Fruit fly (Drosophila melanogaster) whole organism, embryonic: ENCODE data around the gene CG31381.

Experiments used
- Aef1 ChIP-seq: fragments of 200-800 bp; sonication (Bioruptor generic); IDR thresholded peaks from 3 replicates; pipeline ENCODE4 v1.3.6; 2022; ENCODE audit warnings: missing biosample characterization, missing genetic modification characterization
- Atf3 ChIP-seq: fragments of 200-800 bp; sonication (Bioruptor generic); optimal IDR thresholded peaks from 3 replicates; lab custom pipeline; 2016; ENCODE audit warnings: missing biosample characterization, missing genetic modification characterization
- CG10267 ChIP-seq: fragments of 200-800 bp; sonication (Bioruptor generic); optimal IDR thresholded peaks from 2 replicates; lab custom pipeline; 2018; ENCODE audit warnings: missing biosample characterization, mild to moderate bottlenecking, missing genetic modification characterization, moderate library complexity
- CG10654 ChIP-seq: fragments of 200-800 bp; sonication (Bioruptor generic); optimal IDR thresholded peaks from 2 replicates; lab custom pipeline; 2016; ENCODE audit warnings: missing biosample characterization, missing genetic modification characterization
- CG12155 ChIP-seq: fragments of 200-800 bp; sonication (Bioruptor generic); optimal IDR thresholded peaks from 3 replicates; lab custom pipeline; 2016; ENCODE audit warnings: missing biosample characterization, missing genetic modification characterization
- CG12299 ChIP-seq: fragments of 200-800 bp; sonication (Bioruptor generic); optimal IDR thresholded peaks from 2 replicates; lab custom pipeline; 2018; ENCODE audit warnings: missing biosample characterization, mild to moderate bottlenecking, missing genetic modification characterization
- CG12391 ChIP-seq: fragments of 200-800 bp; sonication (Bioruptor generic); optimal IDR thresholded peaks from 3 replicates; lab custom pipeline; 2018; ENCODE audit warnings: missing biosample characterization, mild to moderate bottlenecking, missing genetic modification characterization, moderate library complexity
- CG13296 ChIP-seq: fragments of 200-800 bp; sonication (Bioruptor generic); optimal IDR thresholded peaks from 3 replicates; lab custom pipeline; 2018; ENCODE audit warnings: missing biosample characterization, mild to moderate bottlenecking, missing genetic modification characterization
- CG13424 ChIP-seq: fragments of 200-800 bp; sonication (Bioruptor generic); optimal IDR thresholded peaks from 2 replicates; lab custom pipeline; 2019; ENCODE audit warnings: missing biosample characterization, mild to moderate bottlenecking, missing genetic modification characterization, moderate library complexity
- CG14014 ChIP-seq: fragments of 200-800 bp; sonication (Bioruptor generic); IDR thresholded peaks from 2 replicates; pipeline ENCODE4 v1.3.6; 2022; ENCODE audit warnings: missing biosample characterization, missing genetic modification characterization
- CG14441 ChIP-seq: fragments of 200-800 bp; sonication (Bioruptor generic); IDR thresholded peaks from 2 replicates; pipeline ENCODE4 v1.3.6; 2022; ENCODE audit warnings: missing biosample characterization, missing genetic modification characterization
- CG14710 ChIP-seq: fragments of 200-800 bp; sonication (Bioruptor generic); optimal IDR thresholded peaks from 3 replicates; lab custom pipeline; 2019; ENCODE audit warnings: missing biosample characterization, mild to moderate bottlenecking, missing genetic modification characterization, moderate library complexity
- CG14860 ChIP-seq: fragments of 200-800 bp; sonication (Bioruptor generic); IDR thresholded peaks from 3 replicates; pipeline ENCODE4 v1.3.6; 2022; ENCODE audit warnings: missing biosample characterization, missing genetic modification characterization; ENCODE audit not compliant: partially characterized antibody
- CG16813 ChIP-seq: fragments of 200-800 bp; sonication (Bioruptor generic); IDR thresholded peaks from 3 replicates; pipeline ENCODE4 v1.3.6; 2022; ENCODE audit warnings: missing biosample characterization, missing genetic modification characterization; ENCODE audit not compliant: partially characterized antibody
- CG1792 ChIP-seq: fragments of 200-800 bp; sonication (Bioruptor generic); optimal IDR thresholded peaks from 2 replicates; lab custom pipeline; 2016; ENCODE audit warnings: missing biosample characterization, missing genetic modification characterization
- CG2120 ChIP-seq: fragments of 200-800 bp; sonication (Bioruptor generic); optimal IDR thresholded peaks from 3 replicates; lab custom pipeline; 2016; ENCODE audit warnings: missing biosample characterization, missing genetic modification characterization
- CG2202 ChIP-seq: fragments of 200-800 bp; sonication (Bioruptor generic); optimal IDR thresholded peaks from 2 replicates; lab custom pipeline; 2018; ENCODE audit warnings: missing biosample characterization, mild to moderate bottlenecking, missing genetic modification characterization
- CG30020 ChIP-seq: fragments of 200-800 bp; optimal IDR thresholded peaks from 2 replicates; lab custom pipeline; 2019; ENCODE audit warnings: missing biosample characterization, mild to moderate bottlenecking, missing genetic modification characterization, moderate library complexity
- CG34376 ChIP-seq: fragments of 200-800 bp; sonication (Bioruptor generic); optimal IDR thresholded peaks from 2 replicates; lab custom pipeline; 2018; ENCODE audit warnings: missing biosample characterization, mild to moderate bottlenecking, missing genetic modification characterization
- CG3847 ChIP-seq: fragments of 200-800 bp; sonication (Bioruptor generic); IDR thresholded peaks from 2 replicates; pipeline ENCODE4 v1.3.6; 2022; ENCODE audit warnings: missing biosample characterization, missing genetic modification characterization
- CG4360 ChIP-seq: fragments of 200-800 bp; sonication (Bioruptor generic); IDR thresholded peaks from 2 replicates; pipeline ENCODE4 v1.3.6; 2022; ENCODE audit warnings: missing biosample characterization, missing genetic modification characterization
- CG4730 ChIP-seq: fragments of 200-800 bp; sonication (Bioruptor generic); IDR thresholded peaks from 2 replicates; pipeline ENCODE4 v1.3.6; 2022; ENCODE audit warnings: missing biosample characterization, missing genetic modification characterization
- CG4820 ChIP-seq: fragments of 200-800 bp; sonication (Bioruptor generic); optimal IDR thresholded peaks from 3 replicates; lab custom pipeline; 2016; ENCODE audit warnings: missing biosample characterization, missing genetic modification characterization
- CG6254 ChIP-seq: fragments of 200-800 bp; sonication (Bioruptor generic); optimal IDR thresholded peaks from 3 replicates; lab custom pipeline; 2017; ENCODE audit warnings: mild to moderate bottlenecking, missing biosample characterization, missing genetic modification reagents, missing genetic modification characterization
- CG6854 ChIP-seq: fragments of 200-800 bp; sonication (Bioruptor generic); optimal IDR thresholded peaks from 3 replicates; lab custom pipeline; 2017; ENCODE audit warnings: missing biosample characterization, mild to moderate bottlenecking, missing genetic modification characterization
- CG7271 ChIP-seq: fragments of 200-800 bp; sonication (Bioruptor generic); optimal IDR thresholded peaks from 2 replicates; lab custom pipeline; 2018; ENCODE audit warnings: missing biosample characterization, mild to moderate bottlenecking, missing genetic modification characterization, moderate library complexity
- CG9437 ChIP-seq: fragments of 200-800 bp; sonication (Bioruptor generic); optimal IDR thresholded peaks from 2 replicates; lab custom pipeline; 2018; ENCODE audit warnings: missing biosample characterization, mild to moderate bottlenecking, missing genetic modification characterization
- Chrac-16 ChIP-seq: fragments of 200-800 bp; sonication (Bioruptor generic); optimal IDR thresholded peaks from 3 replicates; lab custom pipeline; 2016; ENCODE audit warnings: missing biosample characterization, missing genetic modification characterization
- CoRest ChIP-seq: fragments of 200-800 bp; sonication (Bioruptor generic); optimal IDR thresholded peaks from 3 replicates; lab custom pipeline; 2018; ENCODE audit warnings: missing biosample characterization, mild to moderate bottlenecking, missing genetic modification characterization, moderate library complexity
- Ets65A ChIP-seq: fragments of 200-800 bp; sonication (Bioruptor generic); peaks from one replicate; lab custom pipeline; 2016; ENCODE audit warnings: missing biosample characterization, missing genetic modification characterization
- Fer3 ChIP-seq: fragments of 200-800 bp; sonication (Bioruptor generic); optimal IDR thresholded peaks from 2 replicates; lab custom pipeline; 2018; ENCODE audit warnings: missing biosample characterization, mild to moderate bottlenecking, missing genetic modification characterization, moderate library complexity
- HLH54F ChIP-seq: fragments of 200-800 bp; sonication (Bioruptor generic); optimal IDR thresholded peaks from 3 replicates; lab custom pipeline; 2016; ENCODE audit warnings: missing biosample characterization, missing genetic modification characterization
- Hmr ChIP-seq: fragments of 200-800 bp; sonication (Bioruptor generic); optimal IDR thresholded peaks from 3 replicates; lab custom pipeline; 2017; ENCODE audit warnings: mild to moderate bottlenecking, missing biosample characterization, missing genetic modification reagents, missing genetic modification characterization
- Hmx ChIP-seq: fragments of 200-800 bp; sonication (Bioruptor generic); optimal IDR thresholded peaks from 2 replicates; lab custom pipeline; 2016; ENCODE audit warnings: missing biosample characterization, missing genetic modification characterization
- Ptx1 ChIP-seq: fragments of 200-800 bp; sonication (Bioruptor generic); IDR thresholded peaks from 2 replicates; pipeline ENCODE4 v1.3.6; 2022; ENCODE audit warnings: missing biosample characterization, missing genetic modification characterization
- Xrp1 ChIP-seq: fragments of 200-800 bp; sonication (Bioruptor generic); IDR thresholded peaks from 2 replicates; pipeline ENCODE4 v1.3.6; 2022; ENCODE audit warnings: missing biosample characterization, missing genetic modification characterization
- YL-1 ChIP-seq: fragments of 200-800 bp; sonication (Bioruptor generic); optimal IDR thresholded peaks from 3 replicates; lab custom pipeline; 2017; ENCODE audit warnings: missing biosample characterization, mild to moderate bottlenecking, missing genetic modification characterization
- ara ChIP-seq: fragments of 200-800 bp; sonication (Bioruptor generic); IDR thresholded peaks from 2 replicates; pipeline ENCODE4 v1.3.6; 2022; ENCODE audit warnings: missing biosample characterization, missing genetic modification characterization
- bcd ChIP-seq: fragments of 200-800 bp; sonication (Bioruptor generic); optimal IDR thresholded peaks from 2 replicates; lab custom pipeline; 2017; ENCODE audit warnings: missing biosample characterization, mild to moderate bottlenecking, missing genetic modification characterization
- chm ChIP-seq: fragments of 200-800 bp; sonication (Bioruptor generic); IDR thresholded peaks from 2 replicates; pipeline ENCODE4 v1.3.6; 2022; ENCODE audit warnings: missing biosample characterization, missing genetic modification characterization
- ewg ChIP-seq: fragments of 200-800 bp; sonication (Bioruptor generic); optimal IDR thresholded peaks from 3 replicates; lab custom pipeline; 2017; ENCODE audit warnings: mild to moderate bottlenecking, missing biosample characterization, missing genetic modification reagents, missing genetic modification characterization
- gcm ChIP-seq: fragments of 200-800 bp; sonication (Bioruptor generic); optimal IDR thresholded peaks from 2 replicates; lab custom pipeline; 2019; ENCODE audit warnings: missing biosample characterization, mild to moderate bottlenecking, missing genetic modification characterization, moderate library complexity
- gcm2 ChIP-seq: fragments of 200-800 bp; sonication (Bioruptor generic); optimal IDR thresholded peaks from 2 replicates; lab custom pipeline; 2016; ENCODE audit warnings: missing biosample characterization, missing genetic modification characterization
- ind ChIP-seq: fragments of 200-800 bp; sonication (Bioruptor generic); optimal IDR thresholded peaks from 3 replicates; lab custom pipeline; 2016; ENCODE audit warnings: missing biosample characterization, missing genetic modification characterization
- jing ChIP-seq: fragments of 200-800 bp; sonication (Bioruptor generic); optimal IDR thresholded peaks from 2 replicates; lab custom pipeline; 2018; ENCODE audit warnings: missing biosample characterization, mild to moderate bottlenecking, missing genetic modification characterization
- lbe ChIP-seq: fragments of 200-800 bp; sonication (Bioruptor generic); optimal IDR thresholded peaks from 2 replicates; lab custom pipeline; 2016; ENCODE audit warnings: missing biosample characterization, mild to moderate bottlenecking, missing genetic modification characterization
- pum ChIP-seq: fragments of 200-800 bp; sonication (Bioruptor generic); optimal IDR thresholded peaks from 2 replicates; lab custom pipeline; 2016; ENCODE audit warnings: missing biosample characterization, missing genetic modification characterization
- pzg ChIP-seq: fragments of 200-800 bp; sonication (Bioruptor generic); optimal IDR thresholded peaks from 3 replicates; lab custom pipeline; 2018; ENCODE audit warnings: missing biosample characterization, mild to moderate bottlenecking, missing genetic modification characterization, moderate library complexity
- row ChIP-seq: fragments of 200-800 bp; sonication (Bioruptor generic); IDR thresholded peaks from 3 replicates; pipeline ENCODE4 v1.3.6; 2022; ENCODE audit warnings: missing biosample characterization, missing genetic modification characterization
- slbo ChIP-seq: fragments of 200-800 bp; sonication (Bioruptor generic); IDR thresholded peaks from 2 replicates; pipeline ENCODE4 v1.3.6; 2022; ENCODE audit warnings: missing biosample characterization, missing genetic modification characterization
- zfh1 ChIP-seq: fragments of 200-800 bp; sonication (Bioruptor generic); IDR thresholded peaks from 3 replicates; pipeline ENCODE4 v1.3.6; 2022; ENCODE audit warnings: missing biosample characterization, missing genetic modification characterization

Gene CG31381

dm6 chr3R:24829887-24830351, 46.9 kb upstream of the CG31381 start, which contains the start of the genes Kaz and CG43273 (continued):
- TF ChIP-seq Ets65A (GFP tag; lab: Kevin White, UChicago) (peak; percentile 87), CG30020 (peak; percentile 68), chm (GFP tag; lab: Robert Waterston, UW) (peak; percentile 19; the same call in 1 of the 2 replicates), CG13424 (tag; lab: Kevin White, UChicago) (peak; percentile 77), CG14014 (GFP tag; lab: Robert Waterston, UW) (peak; percentile 60; the same call in 1 of the 2 replicates), CG14441 (no peak), lbe (GFP tag; lab: Kevin White, UChicago) (peak; percentile 32), CG16813 (GFP tag; lab: Robert Waterston, UW) (no peak), pum (GFP tag; lab: Kevin White, UChicago) (peak; percentile 0), gcm (GFP tag; lab: Kevin White, UChicago) (no peak), row (GFP tag; lab: Robert Waterston, UW) (peak; percentile 94), ind (GFP tag; lab: Kevin White, UChicago) (peak; percentile 56), CG34376 (GFP tag; lab: Kevin White, UChicago) (peak; percentile 14), CG4730 (no peak), CG14710 (tag; lab: Kevin White, UChicago) (peak; percentile 81), HLH54F (no peak), CG1792 (GFP tag; lab: Kevin White, UChicago) (no peak), Aef1 (GFP tag; lab: Robert Waterston, UW) (peak; percentile 12; the same call in 1 of the 3 replicates), Atf3 (GFP tag; lab: Kevin White, UChicago) (no peak), CG4820 (GFP tag; lab: Kevin White, UChicago) (peak; percentile 42), bcd (GFP tag; lab: Kevin White, UChicago) (peak; percentile 67), CG10267 (tag; lab: Kevin White, UChicago) (peak; percentile 68), CG12391 (peak; percentile 81), CoRest (tag; lab: Kevin White, UChicago) (peak; percentile 79), CG7271 (tag; lab: Kevin White, UChicago) (peak; percentile 2), CG12155 (GFP tag; lab: Kevin White, UChicago) (peak; percentile 61), CG14860 (no peak), CG3847 (GFP tag; lab: Robert Waterston, UW) (peak; percentile 75), Chrac-16 (GFP tag; lab: Kevin White, UChicago) (peak; percentile 59), slbo (GFP tag; lab: Robert Waterston, UW) (peak; percentile 71), CG13296 (GFP tag; lab: Kevin White, UChicago) (no peak), CG2120 (peak; percentile 67), CG6854 (GFP tag; lab: Kevin White, UChicago) (peak; percentile 11), Xrp1 (GFP tag; lab: Robert Waterston, UW) (peak; percentile 40; the same call in 1 of the 2 replicates), ara (GFP tag; lab: Robert Waterston, UW) (no peak), Hmr (peak; percentile 42), Hmx (no peak), Ptx1 (GFP tag; lab: Robert Waterston, UW) (peak; percentile 75), zfh1 (peak; percentile 34; the same call in 1 of the 3 replicates), Fer3 (no peak), ewg (GFP tag; lab: Kevin White, UChicago) (peak; percentile 54), CG2202 (tag; lab: Kevin White, UChicago) (peak; percentile 12), YL-1 (GFP tag; lab: Kevin White, UChicago) (peak; percentile 69), CG9437 (GFP tag; lab: Kevin White, UChicago) (peak; percentile 25), CG6254 (GFP tag; lab: Kevin White, UChicago) (peak; percentile 7), CG12299 (peak; percentile 38), jing (no peak), CG4360 (no peak), CG10654 (GFP tag; lab: Kevin White, UChicago) (peak; percentile 17), pzg (GFP tag; lab: Kevin White, UChicago) (peak; percentile 35), gcm2 (GFP tag; lab: Kevin White, UChicago) (no peak)
